Fruit fly (Drosophila melanogaster) whole organism, embryonic: ENCODE measurements around the gene CG31321.

Experiments
- Atf-2 ChIP-seq: fragments of 200-800 bp; sonication (Bioruptor generic); optimal IDR thresholded peaks from 2 replicates; lab custom pipeline; 2016; ENCODE audit warnings: missing biosample characterization, missing genetic modification characterization
- Atf3 ChIP-seq: fragments of 200-800 bp; sonication (Bioruptor generic); optimal IDR thresholded peaks from 3 replicates; lab custom pipeline; 2016; ENCODE audit warnings: missing biosample characterization, missing genetic modification characterization
- CG10147 ChIP-seq: fragments of 200-800 bp; sonication (Bioruptor generic); optimal IDR thresholded peaks from 2 replicates; lab custom pipeline; 2019; ENCODE audit warnings: missing biosample characterization, mild to moderate bottlenecking, missing genetic modification characterization, moderate library complexity
- CG11723 ChIP-seq: fragments of 200-800 bp; sonication (Bioruptor generic); optimal IDR thresholded peaks from 2 replicates; lab custom pipeline; 2017; ENCODE audit warnings: missing biosample characterization, mild to moderate bottlenecking, missing genetic modification characterization
- CG14710 ChIP-seq: fragments of 200-800 bp; sonication (Bioruptor generic); optimal IDR thresholded peaks from 3 replicates; lab custom pipeline; 2019; ENCODE audit warnings: missing biosample characterization, mild to moderate bottlenecking, missing genetic modification characterization, moderate library complexity
- CG14965 ChIP-seq: fragments of 200-800 bp; sonication (Bioruptor generic); optimal IDR thresholded peaks from 2 replicates; lab custom pipeline; 2016; ENCODE audit warnings: missing biosample characterization, missing genetic modification characterization, borderline replicate concordance
- CG17829 ChIP-seq: fragments of 200-800 bp; optimal IDR thresholded peaks from 2 replicates; lab custom pipeline; 2019; ENCODE audit warnings: missing biosample characterization, mild to moderate bottlenecking, missing genetic modification characterization, moderate library complexity
- CG32532 ChIP-seq: fragments of 200-800 bp; sonication (Bioruptor generic); IDR thresholded peaks from 2 replicates; pipeline ENCODE4 v1.3.6; 2022; ENCODE audit warnings: missing biosample characterization, missing genetic modification characterization
- CG7839 ChIP-seq: fragments of 200-800 bp; sonication (Bioruptor generic); optimal IDR thresholded peaks from 3 replicates; lab custom pipeline; 2018; ENCODE audit warnings: missing biosample characterization, mild to moderate bottlenecking, missing genetic modification characterization, moderate library complexity
- CG7928 ChIP-seq: fragments of 200-800 bp; sonication (Bioruptor generic); optimal IDR thresholded peaks from 2 replicates; lab custom pipeline; 2017; ENCODE audit warnings: missing biosample characterization, mild to moderate bottlenecking, missing genetic modification characterization
- CG9215 ChIP-seq: fragments of 200-800 bp; sonication (Bioruptor generic); IDR thresholded peaks from 2 replicates; pipeline ENCODE4 v1.3.6; 2022; ENCODE audit warnings: missing biosample characterization, missing genetic modification characterization
- CG9609 ChIP-seq: fragments of 200-800 bp; sonication (Bioruptor generic); optimal IDR thresholded peaks from 3 replicates; lab custom pipeline; 2016; ENCODE audit warnings: missing biosample characterization, missing genetic modification characterization
- CG9932 ChIP-seq: fragments of 200-800 bp; sonication (Bioruptor generic); IDR thresholded peaks from 2 replicates; pipeline ENCODE4 v1.3.6; 2022; ENCODE audit warnings: missing biosample characterization, missing genetic modification characterization
- CTCF ChIP-seq: fragments of 200-800 bp; sonication (Bioruptor generic); optimal IDR thresholded peaks from 2 replicates; lab custom pipeline; 2017; ENCODE audit warnings: missing biosample characterization, mild to moderate bottlenecking, missing genetic modification characterization, moderate library complexity
- Camta ChIP-seq: fragments of 200-800 bp; sonication (Bioruptor generic); optimal IDR thresholded peaks from 2 replicates; lab custom pipeline; 2016; ENCODE audit warnings: missing biosample characterization, missing genetic modification characterization
- CoRest ChIP-seq: fragments of 200-800 bp; sonication (Bioruptor generic); optimal IDR thresholded peaks from 3 replicates; lab custom pipeline; 2018; ENCODE audit warnings: missing biosample characterization, mild to moderate bottlenecking, missing genetic modification characterization, moderate library complexity
- Dek ChIP-seq: fragments of 200-800 bp; sonication (Bioruptor generic); optimal IDR thresholded peaks from 3 replicates; lab custom pipeline; 2019; ENCODE audit warnings: missing biosample characterization, mild to moderate bottlenecking, missing genetic modification characterization, moderate library complexity
- Dip2 ChIP-seq: fragments of 200-800 bp; sonication (Bioruptor generic); IDR thresholded peaks from 2 replicates; pipeline ENCODE4 v1.3.6; 2022; ENCODE audit warnings: missing biosample characterization, missing genetic modification characterization
- Dll ChIP-seq: fragments of 200-800 bp; sonication (Bioruptor generic); IDR thresholded peaks from 4 replicates; pipeline ENCODE4 v1.3.6; 2022; ENCODE audit warnings: missing biosample characterization, missing genetic modification characterization; ENCODE audit not compliant: partially characterized antibody
- Doc2 ChIP-seq: fragments of 200-800 bp; sonication (Bioruptor generic); IDR thresholded peaks from 2 replicates; pipeline ENCODE4 v1.3.6; 2022; ENCODE audit warnings: missing biosample characterization, missing genetic modification characterization
- Drgx ChIP-seq: fragments of 200-800 bp; sonication (Bioruptor generic); IDR thresholded peaks from 2 replicates; pipeline ENCODE4 v1.3.6; 2022; ENCODE audit warnings: missing biosample characterization, missing genetic modification characterization
- Elba2 ChIP-seq: fragments of 200-800 bp; sonication (Bioruptor generic); optimal IDR thresholded peaks from 3 replicates; lab custom pipeline; 2016; ENCODE audit warnings: missing biosample characterization, missing genetic modification characterization
- Gug ChIP-seq: fragments of 200-800 bp; sonication (Bioruptor generic); IDR thresholded peaks from 4 replicates; pipeline ENCODE4 v1.3.6; 2022; ENCODE audit warnings: missing biosample characterization, missing genetic modification characterization
- HLH3B ChIP-seq: fragments of 200-800 bp; sonication (Bioruptor generic); IDR thresholded peaks from 2 replicates; pipeline ENCODE4 v1.3.6; 2022; ENCODE audit warnings: missing biosample characterization, missing genetic modification characterization
- HmgD ChIP-seq: fragments of 200-800 bp; sonication (Bioruptor generic); optimal IDR thresholded peaks from 3 replicates; lab custom pipeline; 2016; ENCODE audit warnings: missing biosample characterization, missing genetic modification characterization
- Mes4 ChIP-seq: fragments of 200-800 bp; sonication (Bioruptor generic); optimal IDR thresholded peaks from 2 replicates; lab custom pipeline; 2016; ENCODE audit warnings: missing biosample characterization, missing genetic modification characterization
- Mrtf ChIP-seq: fragments of 200-800 bp; sonication (Bioruptor generic); IDR thresholded peaks from 3 replicates; pipeline ENCODE4 v1.3.6; 2022; ENCODE audit warnings: missing biosample characterization, missing genetic modification characterization
- NC2α ChIP-seq: fragments of 200-800 bp; sonication (Bioruptor generic); optimal IDR thresholded peaks from 2 replicates; lab custom pipeline; 2016; ENCODE audit warnings: missing biosample characterization, missing genetic modification characterization
- Ssrp ChIP-seq: fragments of 200-800 bp; sonication (Bioruptor generic); optimal IDR thresholded peaks from 2 replicates; lab custom pipeline; 2018; ENCODE audit warnings: missing biosample characterization, mild to moderate bottlenecking, missing genetic modification characterization, moderate library complexity
- bab2 ChIP-seq: fragments of 200-800 bp; sonication (Bioruptor generic); optimal IDR thresholded peaks from 2 replicates; lab custom pipeline; 2016; ENCODE audit warnings: missing biosample characterization, missing genetic modification characterization
- cato ChIP-seq: fragments of 200-800 bp; sonication (Bioruptor generic); optimal IDR thresholded peaks from 2 replicates; lab custom pipeline; 2016; ENCODE audit warnings: missing biosample characterization, missing genetic modification characterization, borderline replicate concordance
- chm ChIP-seq: fragments of 200-800 bp; sonication (Bioruptor generic); IDR thresholded peaks from 2 replicates; pipeline ENCODE4 v1.3.6; 2022; ENCODE audit warnings: missing biosample characterization, missing genetic modification characterization
- dan ChIP-seq: fragments of 200-800 bp; sonication (Bioruptor generic); IDR thresholded peaks from 2 replicates; pipeline ENCODE4 v1.3.6; 2022; ENCODE audit warnings: missing biosample characterization, missing genetic modification characterization
- dati ChIP-seq: fragments of 200-800 bp; sonication (Bioruptor generic); IDR thresholded peaks from 2 replicates; pipeline ENCODE4 v1.3.6; 2022; ENCODE audit warnings: missing biosample characterization, missing genetic modification characterization
- ftz-f1 ChIP-seq: fragments of 200-800 bp; sonication (Bioruptor generic); optimal IDR thresholded peaks from 2 replicates; lab custom pipeline; 2016; ENCODE audit warnings: missing biosample characterization, missing genetic modification characterization
- gfzf ChIP-seq: fragments of 200-800 bp; sonication (Bioruptor generic); optimal IDR thresholded peaks from 2 replicates; lab custom pipeline; 2016; ENCODE audit warnings: missing biosample characterization, mild to moderate bottlenecking, missing genetic modification characterization, moderate library complexity
- h ChIP-seq: fragments of >200 bp; optimal IDR thresholded peaks from 2 replicates; lab custom pipeline; 2017
- ham ChIP-seq: fragments of 200-800 bp; sonication (Bioruptor generic); IDR thresholded peaks from 2 replicates; pipeline ENCODE4 v1.3.6; 2022; ENCODE audit warnings: missing biosample characterization, missing genetic modification characterization
- hkb ChIP-seq, 2 experiments: fragments of 200-800 bp in 1 of 2; fragments of >200 bp in 1 of 2; sonication (Bioruptor generic) in 1 of 2; IDR thresholded peaks in 1 of 2; optimal IDR thresholded peaks in 1 of 2; 2 replicates each; pipeline versions ENCODE4 v1.3.6 to Lab custom; 2017 to 2022; ENCODE audit warnings: missing biosample characterization in 1 of 2, missing genetic modification characterization in 1 of 2
- kni ChIP-seq: fragments of 200-800 bp; sonication (Bioruptor generic); optimal IDR thresholded peaks from 3 replicates; lab custom pipeline; 2017; ENCODE audit warnings: mild to moderate bottlenecking, missing biosample characterization, missing genetic modification reagents, missing genetic modification characterization
- mld ChIP-seq: fragments of 200-800 bp; sonication (Bioruptor generic); IDR thresholded peaks from 3 replicates; pipeline ENCODE4 v1.3.6; 2022; ENCODE audit warnings: missing biosample characterization, missing genetic modification characterization; ENCODE audit not compliant: partially characterized antibody
- pan ChIP-seq, 4 experiments: fragments of >200 bp in 3 of 4; fragments of 200-800 bp in 1 of 4; sonication (Bioruptor generic) in 1 of 4; optimal IDR thresholded peaks in 3 of 4; IDR thresholded peaks in 1 of 4; 2 replicates each; pipeline versions ENCODE4 v1.3.6 to Lab custom; 2017 to 2022; ENCODE audit warnings: missing biosample characterization in 2 of 4, missing genetic modification characterization in 2 of 4, mixed read lengths in 1 of 4
- pum ChIP-seq: fragments of 200-800 bp; sonication (Bioruptor generic); optimal IDR thresholded peaks from 2 replicates; lab custom pipeline; 2016; ENCODE audit warnings: missing biosample characterization, missing genetic modification characterization
- sd ChIP-seq: fragments of 200-800 bp; sonication (Bioruptor generic); optimal IDR thresholded peaks from 3 replicates; lab custom pipeline; 2018; ENCODE audit warnings: missing biosample characterization, mild to moderate bottlenecking, missing genetic modification characterization, moderate library complexity
- slou ChIP-seq: fragments of 200-800 bp; sonication (Bioruptor generic); optimal IDR thresholded peaks from 3 replicates; lab custom pipeline; 2016; ENCODE audit warnings: missing biosample characterization, missing genetic modification characterization
- sr ChIP-seq: fragments of 200-800 bp; sonication (Bioruptor generic); IDR thresholded peaks from 3 replicates; pipeline ENCODE4 v1.3.6; 2022; ENCODE audit warnings: missing biosample characterization, missing genetic modification characterization
- ssp ChIP-seq: fragments of 200-800 bp; sonication (Bioruptor generic); IDR thresholded peaks from 2 replicates; pipeline ENCODE4 v1.3.6; 2022; ENCODE audit warnings: missing biosample characterization, missing genetic modification characterization
- tgo ChIP-seq: fragments of 200-800 bp; sonication (Bioruptor generic); IDR thresholded peaks from 3 replicates; pipeline ENCODE4 v1.3.6; 2022; ENCODE audit warnings: missing biosample characterization, missing genetic modification characterization
- tup ChIP-seq: fragments of 200-800 bp; sonication (Bioruptor generic); optimal IDR thresholded peaks from 2 replicates; lab custom pipeline; 2016; ENCODE audit warnings: missing biosample characterization, mild to moderate bottlenecking, missing genetic modification characterization, moderate library complexity
- wor ChIP-seq: fragments of 200-800 bp; sonication (Bioruptor generic); IDR thresholded peaks from 2 replicates; pipeline ENCODE4 v1.3.6; 2022; ENCODE audit warnings: missing biosample characterization, missing genetic modification characterization
- zf30C ChIP-seq: fragments of 200-800 bp; sonication (Bioruptor generic); optimal IDR thresholded peaks from 3 replicates; lab custom pipeline; 2018; ENCODE audit warnings: missing biosample characterization, mild to moderate bottlenecking, missing genetic modification characterization

The CG31321 gene

DNA sequence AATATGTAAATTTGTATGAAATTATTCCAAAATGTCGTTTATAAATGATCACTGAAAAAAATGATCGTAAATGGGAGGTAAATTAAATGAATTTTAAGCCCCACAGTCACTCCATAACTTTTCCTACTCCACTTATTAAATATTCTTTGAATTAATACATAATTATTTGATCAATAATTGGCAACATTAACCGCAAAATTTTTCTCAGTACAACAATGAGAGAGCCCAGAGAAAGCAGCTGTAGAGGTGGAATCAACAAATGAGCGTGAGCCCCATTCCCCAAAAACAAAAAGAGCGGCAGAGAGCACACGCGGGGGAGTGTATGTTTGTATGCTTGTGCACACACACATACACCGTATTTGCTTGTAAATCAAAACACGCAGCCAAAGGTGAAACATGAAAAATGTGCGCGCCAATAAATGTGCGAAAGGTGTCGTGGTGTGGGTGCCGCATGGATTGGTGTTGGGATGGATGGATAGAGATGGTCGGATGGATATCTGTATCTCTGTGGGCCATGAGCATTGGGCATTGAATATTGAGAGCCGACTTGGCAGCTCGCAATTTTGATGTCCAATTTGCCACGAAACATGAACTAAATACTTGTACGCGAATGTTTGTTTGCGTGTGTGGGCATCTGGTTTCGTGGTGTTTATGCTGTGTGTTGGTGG lies 26.3 kb upstream of the CG31321 start (continued):
- TF ChIP-seq slou (GFP tag; lab: Kevin White, UChicago) (peak; percentile 95), tgo (GFP tag; lab: Robert Waterston, UW) (no peak), Mrtf (GFP tag; lab: Robert Waterston, UW) (no peak), mld (GFP tag; lab: Robert Waterston, UW) (no peak), CG9215 (GFP tag; lab: Robert Waterston, UW) (no peak), wor (GFP tag; lab: Robert Waterston, UW) (no peak), Ssrp (peak; percentile 98), CG9932 (no peak), HLH3B (no peak), pan (optimal IDR thresholded peaks at IDR 0.05; lab: Kevin White, UChicago) (no peak), pan (GFP tag; optimal IDR thresholded peaks at IDR 0.05 in 1 of 2, IDR thresholded peaks at IDR 0.05 in 1 of 2) (no peak), dan (GFP tag; lab: Robert Waterston, UW) (no peak), sr (GFP tag; lab: Robert Waterston, UW) (no peak), NC2α (peak; percentile 90), pum (peak; percentile 93), hkb (optimal IDR thresholded peaks at IDR 0.05; lab: Kevin White, UChicago) (no peak), hkb (GFP tag; IDR thresholded peaks at IDR 0.05; lab: Robert Waterston, UW) (no peak), chm (GFP tag; lab: Robert Waterston, UW) (no peak), CTCF (GFP tag; lab: Kevin White, UChicago) (peak; percentile 73), Dll (GFP tag; lab: Robert Waterston, UW) (no peak), CG10147 (GFP tag; lab: Kevin White, UChicago) (peak; percentile 99), CG11723 (GFP tag; lab: Kevin White, UChicago) (peak; percentile 97), Doc2 (GFP tag; lab: Robert Waterston, UW) (no peak), CG9609 (GFP tag; lab: Kevin White, UChicago) (peak; percentile 92), sd (peak; percentile 97), Camta (peak; percentile 95), bab2 (peak; percentile 96), dati (GFP tag; lab: Robert Waterston, UW) (no peak), CG7839 (peak; percentile 99), Gug (peak; percentile 95), ssp (no peak), CG17829 (tag; lab: Kevin White, UChicago) (peak; percentile 99), CG14965 (peak; percentile 22), CG32532 (GFP tag; lab: Robert Waterston, UW) (no peak), zf30C (GFP tag; lab: Kevin White, UChicago) (peak; percentile 92), ftz-f1 (peak; percentile 49), cato (GFP tag; lab: Kevin White, UChicago) (peak; percentile 97), Elba2 (GFP tag; lab: Kevin White, UChicago) (peak; percentile 14), tup (GFP tag; lab: Kevin White, UChicago) (peak; percentile 95), kni (peak; percentile 93), Mes4 (peak; percentile 85), gfzf (GFP tag; lab: Kevin White, UChicago) (no peak), Atf3 (GFP tag; lab: Kevin White, UChicago) (peak; percentile 92), Atf-2 (GFP tag; lab: Kevin White, UChicago) (peak; percentile 89), CG7928 (GFP tag; lab: Kevin White, UChicago) (peak; percentile 83), Dip2 (GFP tag; lab: Robert Waterston, UW) (no peak), Dek (tag; lab: Kevin White, UChicago) (peak; percentile 99), CoRest (tag; lab: Kevin White, UChicago) (peak; percentile 99), h (no peak), HmgD (GFP tag; lab: Kevin White, UChicago) (peak; percentile 55), Drgx (GFP tag; lab: Robert Waterston, UW) (no peak), CG14710 (tag; lab: Kevin White, UChicago) (peak; percentile 97), ham (GFP tag; lab: Robert Waterston, UW) (no peak)
